Worm (Caenorhabditis elegans) whole organism, midembryonic: ENCODE data around the gene ptr-1.

Experiments
- T22C8.4 ChIP-seq: fragments of 200-800 bp; sonication (Bioruptor generic); IDR thresholded peaks from 2 replicates; pipeline ENCODE4 v1.3.6; 2022; ENCODE audit warnings: missing genetic modification characterization, missing compliant biosample characterization
- cog-1 ChIP-seq: sonication (generic microtip); optimal IDR thresholded peaks from 2 replicates; lab custom pipeline; 2016; ENCODE audit warnings: missing genetic modification characterization, missing compliant biosample characterization
- flt-1 ChIP-seq: fragments of 200-800 bp; sonication (Bioruptor generic); IDR thresholded peaks from 2 replicates; pipeline ENCODE4 v1.3.6; 2022; ENCODE audit warnings: missing genetic modification characterization, missing compliant biosample characterization
- klf-2 ChIP-seq: fragments of 200-800 bp; sonication (Bioruptor generic); conservative IDR thresholded peaks from 2 replicates; pipeline ENCODE4 v1.3.6; 2022; ENCODE audit warnings: missing genetic modification reagents, missing genetic modification characterization, missing compliant biosample characterization
- med-1 ChIP-seq: sonication (generic microtip); optimal IDR thresholded peaks from 2 replicates; lab custom pipeline; 2017; ENCODE audit warnings: missing genetic modification characterization, mild to moderate bottlenecking, missing compliant biosample characterization, antibody characterized with exemption, missing genetic modification reagents; ENCODE audit not compliant: insufficient read depth
- ref-1 ChIP-seq: fragments of 200-800 bp; sonication (Bioruptor generic); conservative IDR thresholded peaks from 2 replicates; pipeline ENCODE4 v1.3.6; 2022; ENCODE audit warnings: missing genetic modification reagents, missing genetic modification characterization, missing compliant biosample characterization
- ztf-29 ChIP-seq: fragments of 200-800 bp; sonication (Bioruptor generic); IDR thresholded peaks from 2 replicates; pipeline ENCODE4 v1.3.6; 2022; ENCODE audit warnings: missing genetic modification reagents, missing genetic modification characterization, missing compliant biosample characterization

ce11 chrV:9132043-9132442 lies 49.5 kb downstream of the ptr-1 start, which contains the start of gene F21C10.1:
- TF ChIP-seq med-1 = no peak
- TF ChIP-seq flt-1 (GFP tag; lab: Robert Waterston, UW) = no peak
- no peak for TF ChIP-seq ref-1 (GFP tag; lab: Robert Waterston, UW)
- no peak for TF ChIP-seq T22C8.4 (GFP tag; lab: Robert Waterston, UW)
- no peak for TF ChIP-seq ztf-29
- no peak for TF ChIP-seq klf-2
- no peak for TF ChIP-seq cog-1 (tag; lab: Kevin White, UChicago)
